Fruit fly (Drosophila melanogaster): Measurements from ENCODE around the gene RpS10b.

The RpS10b gene

DNA sequence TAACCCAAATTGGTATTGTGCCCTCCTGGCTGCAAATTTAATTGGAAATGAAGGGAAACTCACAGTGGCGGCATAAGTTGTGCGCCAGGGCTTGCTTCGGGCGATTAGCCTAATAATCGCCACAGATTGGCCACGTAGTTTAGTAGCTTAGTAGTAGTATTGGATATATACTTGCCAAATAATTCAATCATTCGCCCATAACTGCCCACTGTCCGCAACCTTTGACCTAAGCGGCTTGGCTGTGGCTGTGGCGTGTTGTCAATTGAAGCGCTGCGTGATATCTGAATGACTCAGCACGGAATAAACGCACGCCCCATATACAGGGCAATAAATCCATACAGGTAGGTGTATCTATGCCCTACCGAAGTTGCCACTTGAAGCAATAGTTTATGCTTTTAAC lies 9.1 kb downstream of the RpS10b start:
- no peak for TF ChIP-seq CG6792 (GFP tag; optimal IDR thresholded peaks at IDR 0.05)
- peak; percentile 77 for TF ChIP-seq svp (GFP tag)
- TF ChIP-seq Smox (GFP tag; optimal IDR thresholded peaks at IDR 0.05), result no peak

DNA sequence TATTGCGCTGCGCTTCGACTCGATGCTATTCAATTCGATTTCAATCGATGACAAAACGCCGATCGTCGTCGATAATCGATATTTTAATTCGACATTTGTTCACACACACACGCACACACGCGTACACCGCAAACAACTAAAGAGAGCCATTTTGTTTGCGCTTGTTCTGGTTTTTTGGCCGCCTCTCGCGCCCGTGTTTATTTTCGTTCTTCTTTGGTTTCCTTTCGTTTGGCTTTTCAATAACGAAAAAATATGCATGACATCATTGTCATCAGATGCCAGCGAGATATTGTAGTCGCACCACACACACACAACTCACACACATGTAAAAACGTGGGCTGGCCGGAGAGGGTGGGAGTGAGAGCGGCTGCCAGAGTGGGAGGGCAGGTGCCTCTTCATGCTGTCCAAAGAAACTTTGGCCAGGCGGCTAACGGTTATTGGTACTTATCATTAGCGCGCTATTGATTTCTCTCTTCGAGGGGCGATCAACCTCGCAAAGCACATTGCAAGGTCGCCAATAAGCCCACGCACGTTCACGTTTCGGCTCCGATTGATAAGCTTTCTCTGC lies 10.3 kb downstream of the RpS10b start:
- no peak for TF ChIP-seq Lpt (GFP tag; optimal IDR thresholded peaks at IDR 0.05)
- TF ChIP-seq CG15336 (GFP tag; IDR thresholded peaks at IDR 0.05), result no peak
- TF ChIP-seq CG4318 (GFP tag; optimal IDR thresholded peaks at IDR 0.05), result no peak
- no peak for TF ChIP-seq CG6163 (GFP tag; IDR thresholded peaks at IDR 0.05)
- no peak for TF ChIP-seq Sox14 (GFP tag; optimal IDR thresholded peaks at IDR 0.05)
- TF ChIP-seq Hr4 (GFP tag; optimal IDR thresholded peaks at IDR 0.05), result no peak
- no peak for TF ChIP-seq CG8319 (GFP tag; optimal IDR thresholded peaks at IDR 0.05)
- no peak for TF ChIP-seq Eip93F (GFP tag; optimal IDR thresholded peaks at IDR 0.05)
- TF ChIP-seq Sox102F (GFP tag; optimal IDR thresholded peaks at IDR 0.05), result no peak
- TF ChIP-seq CG3919 (GFP tag; optimal IDR thresholded peaks at IDR 0.05), result no peak
- no peak for TF ChIP-seq CG11294 (GFP tag; IDR thresholded peaks at IDR 0.05)
- peak; percentile 77 for TF ChIP-seq fkh (GFP tag; optimal IDR thresholded peaks at IDR 0.05)
- no peak for TF ChIP-seq CG10631 (GFP tag; optimal IDR thresholded peaks at IDR 0.05)
- peak; percentile 57 for TF ChIP-seq vri (GFP tag; optimal IDR thresholded peaks at IDR 0.05)
- TF ChIP-seq CG34406 (GFP tag; optimal IDR thresholded peaks at IDR 0.05), result no peak
- no peak for TF ChIP-seq CG1621 (tag; optimal IDR thresholded peaks at IDR 0.05)
- TF ChIP-seq lz (GFP tag; optimal IDR thresholded peaks at IDR 0.05), result no peak
- no peak for TF ChIP-seq CG6792 (GFP tag; optimal IDR thresholded peaks at IDR 0.05)
- no peak for TF ChIP-seq CG16779 (tag; optimal IDR thresholded peaks at IDR 0.05)
- no peak for TF ChIP-seq Ets96B (tag; optimal IDR thresholded peaks at IDR 0.05)
- TF ChIP-seq pdm3 (GFP tag; optimal IDR thresholded peaks at IDR 0.05), result no peak
- TF ChIP-seq Eip78C (GFP tag), result peak; percentile 18
- TF ChIP-seq Met (GFP tag; optimal IDR thresholded peaks at IDR 0.05), result no peak
- no peak for TF ChIP-seq Blimp-1 (GFP tag; optimal IDR thresholded peaks at IDR 0.05)

- no peak for TF ChIP-seq CG8632 (GFP tag; optimal IDR thresholded peaks at IDR 0.05)
- no peak for TF ChIP-seq fd59A (GFP tag; optimal IDR thresholded peaks at IDR 0.05)
- no peak for TF ChIP-seq CG34406 (GFP tag; optimal IDR thresholded peaks at IDR 0.05)
- no peak for TF ChIP-seq dsx (GFP tag; optimal IDR thresholded peaks at IDR 0.05; ENCODE audit: poor library complexity, severe bottlenecking)
- TF ChIP-seq Eip78C (GFP tag), result no peak
- no peak for TF ChIP-seq Met (GFP tag; optimal IDR thresholded peaks at IDR 0.05)
These were observed 13.4 kb downstream of the RpS10b start, which contains the start of the genes Shawn and Tyler for dm6 chrX:19611226-19611625. Gene Shawn, plus strand, starts transcription at chrX:19611526. Gene Tyler, plus strand, starts transcription at chrX:19611526.

dm6 chrX:19613473-19613872 lies 15.6 kb downstream of the RpS10b start:
- TF ChIP-seq Eip78C (GFP tag) (no peak), fkh (GFP tag; optimal IDR thresholded peaks at IDR 0.05) (peak; percentile 29), Smox (GFP tag; optimal IDR thresholded peaks at IDR 0.05) (no peak), CG3919 (GFP tag; optimal IDR thresholded peaks at IDR 0.05) (no peak), Sox14 (GFP tag; optimal IDR thresholded peaks at IDR 0.05) (no peak), CG6792 (GFP tag; optimal IDR thresholded peaks at IDR 0.05) (peak; percentile 30), Hr39 (GFP tag; optimal IDR thresholded peaks at IDR 0.05) (no peak), CG6854 (GFP tag; optimal IDR thresholded peaks at IDR 0.05) (peak; percentile 64), CG6163 (GFP tag; IDR thresholded peaks at IDR 0.05) (peak; percentile 56; the same call in 1 of the 3 replicates), CG3032 (tag; optimal IDR thresholded peaks at IDR 0.05) (no peak), CG34406 (GFP tag; optimal IDR thresholded peaks at IDR 0.05) (peak; percentile 49), OdsH (GFP tag; optimal IDR thresholded peaks at IDR 0.05) (no peak), lz (GFP tag; optimal IDR thresholded peaks at IDR 0.05) (peak; percentile 44), CG11294 (GFP tag; IDR thresholded peaks at IDR 0.05) (no peak), CG31627 (GFP tag; optimal IDR thresholded peaks at IDR 0.05) (no peak), Blimp-1 (GFP tag; optimal IDR thresholded peaks at IDR 0.05) (no peak), CG11762 (GFP tag; optimal IDR thresholded peaks at IDR 0.05; ENCODE audit: insufficient read depth) (no peak), net (GFP tag; optimal IDR thresholded peaks at IDR 0.05) (no peak), fd85E (GFP tag; optimal IDR thresholded peaks at IDR 0.05) (no peak), Hr4 (GFP tag; optimal IDR thresholded peaks at IDR 0.05) (no peak), esn (GFP tag; optimal IDR thresholded peaks at IDR 0.05) (peak; percentile 70), fd59A (GFP tag; optimal IDR thresholded peaks at IDR 0.05) (no peak), cyc (GFP tag; optimal IDR thresholded peaks at IDR 0.05) (peak; percentile 1), CG16779 (tag; optimal IDR thresholded peaks at IDR 0.05) (no peak), pdm3 (GFP tag; optimal IDR thresholded peaks at IDR 0.05) (no peak), CG1621 (tag; optimal IDR thresholded peaks at IDR 0.05) (peak; percentile 63), dac (GFP tag; optimal IDR thresholded peaks at IDR 0.05) (no peak), CG8319 (GFP tag; optimal IDR thresholded peaks at IDR 0.05) (no peak), dsx (GFP tag; optimal IDR thresholded peaks at IDR 0.05; ENCODE audit: poor library complexity, severe bottlenecking) (no peak), Gug (GFP tag; IDR thresholded peaks at IDR 0.05) (no peak), ss (GFP tag; optimal IDR thresholded peaks at IDR 0.05) (no peak), svp (GFP tag) (no peak), Sox15 (GFP tag; optimal IDR thresholded peaks at IDR 0.05) (no peak)
